Worm (Caenorhabditis elegans) whole organism, young adult: Measurements from ENCODE around the gene fntb-1.

Experiments used
- B0019.2 ChIP-seq: fragments of 200-800 bp; sonication (Bioruptor generic); conservative IDR thresholded peaks from 2 replicates; pipeline ENCODE4 v1.3.6; 2022; ENCODE audit warnings: missing genetic modification reagents, missing genetic modification characterization, missing compliant biosample characterization
- B0261.1 ChIP-seq: sonication (generic microtip); optimal IDR thresholded peaks from 2 replicates; lab custom pipeline; 2016; ENCODE audit warnings: mild to moderate bottlenecking, missing genetic modification characterization, moderate library complexity, missing compliant biosample characterization
- C06A6.2 ChIP-seq: fragments of 200-800 bp; sonication (Bioruptor generic); conservative IDR thresholded peaks from 2 replicates; pipeline ENCODE4 v1.3.6; 2022; ENCODE audit warnings: missing genetic modification characterization, missing compliant biosample characterization
- C17E4.6 ChIP-seq: fragments of 200-800 bp; sonication (Bioruptor generic); IDR thresholded peaks from 2 replicates; pipeline ENCODE4 v1.3.6; 2022; ENCODE audit warnings: missing genetic modification reagents, missing genetic modification characterization, missing compliant biosample characterization
- D2030.7 ChIP-seq: fragments of 200-800 bp; sonication (Bioruptor generic); IDR thresholded peaks from 2 replicates; pipeline ENCODE4 v1.3.6; 2022; ENCODE audit warnings: missing genetic modification reagents, missing genetic modification characterization, missing compliant biosample characterization
- F33H1.4 ChIP-seq: fragments of 200-800 bp; sonication (Bioruptor generic); IDR thresholded peaks from 2 replicates; pipeline ENCODE4 v1.3.6; 2022; ENCODE audit warnings: missing genetic modification reagents, missing genetic modification characterization, missing compliant biosample characterization
- F39B2.1 ChIP-seq: fragments of 200-800 bp; sonication (Bioruptor generic); IDR thresholded peaks from 2 replicates; pipeline ENCODE4 v1.3.6; 2022; ENCODE audit warnings: missing genetic modification reagents, missing genetic modification characterization, missing compliant biosample characterization
- F49E8.2 ChIP-seq: sonication (generic microtip); optimal IDR thresholded peaks from 3 replicates; lab custom pipeline; 2017; ENCODE audit warnings: missing genetic modification characterization, mild to moderate bottlenecking, missing compliant biosample characterization, antibody characterized with exemption, moderate library complexity; ENCODE audit not compliant: insufficient read depth
- K12H6.12 ChIP-seq: fragments of 200-800 bp; sonication (Bioruptor generic); optimal IDR thresholded peaks from 2 replicates; lab custom pipeline; 2018; ENCODE audit warnings: mild to moderate bottlenecking, missing genetic modification characterization, missing compliant biosample characterization
- Y53G8AR.9 ChIP-seq: fragments of 200-800 bp; sonication (Bioruptor generic); conservative IDR thresholded peaks from 2 replicates; pipeline ENCODE4 v1.3.6; 2022; ENCODE audit warnings: missing genetic modification reagents, missing genetic modification characterization, missing compliant biosample characterization
- Y67H2A.10 ChIP-seq: fragments of 200-800 bp; sonication (Bioruptor generic); conservative IDR thresholded peaks from 2 replicates; pipeline ENCODE4 v1.3.6; 2022; ENCODE audit warnings: missing genetic modification reagents, missing genetic modification characterization, missing compliant biosample characterization
- akir-1 ChIP-seq: fragments of 200-800 bp; sonication (Bioruptor generic); optimal IDR thresholded peaks from 2 replicates; lab custom pipeline; 2018; ENCODE audit warnings: mild to moderate bottlenecking, missing genetic modification characterization, moderate library complexity, missing compliant biosample characterization
- ama-1 ChIP-seq, 3 experiments: fragments of 150-350 bp in 1 of 3; sonication (generic microtip) in 2 of 3; optimal IDR thresholded peaks; 2 replicates each; lab custom pipeline; 2014 to 2018; ENCODE audit warnings: missing biosample characterization in 2 of 3, missing genetic modification characterization in 2 of 3, missing genetic modification reagents in 2 of 3
- aptf-2 ChIP-seq: fragments of 200-800 bp; sonication (Bioruptor generic); conservative IDR thresholded peaks from 2 replicates; pipeline ENCODE4 v1.3.6; 2022; ENCODE audit warnings: missing genetic modification reagents, missing genetic modification characterization, missing compliant biosample characterization
- attf-5 ChIP-seq: fragments of 200-800 bp; sonication (Bioruptor generic); optimal IDR thresholded peaks from 2 replicates; lab custom pipeline; 2018; ENCODE audit warnings: mild to moderate bottlenecking, missing genetic modification characterization, missing compliant biosample characterization
- cebp-1 ChIP-seq, 2 experiments: fragments of 200-800 bp in 1 of 2; sonication (Bioruptor generic) in 1 of 2; sonication (generic microtip) in 1 of 2; IDR thresholded peaks in 1 of 2; optimal IDR thresholded peaks in 1 of 2; 2 replicates each; pipeline versions ENCODE4 v1.3.6 to Lab custom; 2017 to 2022; ENCODE audit warnings: missing compliant biosample characterization in 2 of 2, missing genetic modification characterization in 2 of 2, mild to moderate bottlenecking in 1 of 2, missing genetic modification reagents in 1 of 2, moderate library complexity in 1 of 2
- ceh-40 ChIP-seq: fragments of 200-800 bp; sonication (Bioruptor generic); IDR thresholded peaks from 2 replicates; pipeline ENCODE4 v1.3.6; 2022; ENCODE audit warnings: missing genetic modification characterization, missing compliant biosample characterization
- ceh-58 ChIP-seq: fragments of 200-800 bp; sonication (Bioruptor generic); IDR thresholded peaks from 2 replicates; pipeline ENCODE4 v1.3.6; 2022; ENCODE audit warnings: missing genetic modification characterization, missing compliant biosample characterization
- ceh-91 ChIP-seq: fragments of 200-800 bp; sonication (Bioruptor generic); IDR thresholded peaks from 2 replicates; pipeline ENCODE4 v1.3.6; 2022; ENCODE audit warnings: missing genetic modification reagents, missing genetic modification characterization, missing compliant biosample characterization
- egl-44 ChIP-seq: fragments of 200-800 bp; sonication (Bioruptor generic); IDR thresholded peaks from 2 replicates; pipeline ENCODE4 v1.3.6; 2022; ENCODE audit warnings: missing genetic modification reagents, missing genetic modification characterization, missing compliant biosample characterization
- ekl-4 ChIP-seq: fragments of 200-800 bp; sonication (Bioruptor generic); IDR thresholded peaks from 2 replicates; pipeline ENCODE4 v1.3.6; 2022; ENCODE audit warnings: missing genetic modification reagents, missing genetic modification characterization, missing compliant biosample characterization
- ets-4 ChIP-seq: fragments of 200-800 bp; sonication (Bioruptor generic); optimal IDR thresholded peaks from 2 replicates; lab custom pipeline; 2018; ENCODE audit warnings: mild to moderate bottlenecking, missing genetic modification characterization, missing compliant biosample characterization
- fkh-3 ChIP-seq: sonication (generic microtip); optimal IDR thresholded peaks from 2 replicates; lab custom pipeline; 2016; ENCODE audit warnings: mild to moderate bottlenecking, missing genetic modification characterization, missing compliant biosample characterization
- hlh-26 ChIP-seq: fragments of 200-800 bp; sonication (Bioruptor generic); conservative IDR thresholded peaks from 2 replicates; pipeline ENCODE4 v1.3.6; 2022; ENCODE audit warnings: missing genetic modification reagents, missing genetic modification characterization, missing compliant biosample characterization
- hmg-1.2 ChIP-seq: fragments of 200-800 bp; sonication (Bioruptor generic); IDR thresholded peaks from 2 replicates; pipeline ENCODE4 v1.3.6; 2022; ENCODE audit warnings: missing genetic modification reagents, missing genetic modification characterization, missing compliant biosample characterization
- hsf-1 ChIP-seq: fragments of 200-800 bp; sonication (Bioruptor generic); IDR thresholded peaks from 2 replicates; pipeline ENCODE4 v1.3.6; 2022; ENCODE audit warnings: missing genetic modification reagents, missing genetic modification characterization, missing compliant biosample characterization
- let-526 ChIP-seq: fragments of 200-800 bp; sonication (Bioruptor generic); IDR thresholded peaks from 2 replicates; pipeline ENCODE4 v1.3.6; 2022; ENCODE audit warnings: missing genetic modification reagents, missing genetic modification characterization, missing compliant biosample characterization
- lsl-1 ChIP-seq: fragments of 200-800 bp; sonication (Bioruptor generic); optimal IDR thresholded peaks from 2 replicates; lab custom pipeline; 2018; ENCODE audit warnings: mild to moderate bottlenecking, missing genetic modification characterization, moderate library complexity, missing compliant biosample characterization
- lsy-27 ChIP-seq: sonication (generic microtip); optimal IDR thresholded peaks from 2 replicates; lab custom pipeline; 2017; ENCODE audit warnings: missing genetic modification characterization, mild to moderate bottlenecking, missing compliant biosample characterization, antibody characterized with exemption, missing genotype, borderline replicate concordance; ENCODE audit not compliant: insufficient read depth
- madf-10 ChIP-seq: sonication (generic microtip); optimal IDR thresholded peaks from 2 replicates; lab custom pipeline; 2016; ENCODE audit warnings: mild to moderate bottlenecking, missing genetic modification characterization, missing compliant biosample characterization
- mcd-1 ChIP-seq: fragments of 200-800 bp; sonication (Bioruptor generic); IDR thresholded peaks from 2 replicates; pipeline ENCODE4 v1.3.6; 2022; ENCODE audit warnings: missing genetic modification reagents, missing genetic modification characterization, missing compliant biosample characterization
- nhr-120 ChIP-seq: fragments of 200-800 bp; sonication (Bioruptor generic); IDR thresholded peaks from 2 replicates; pipeline ENCODE4 v1.3.6; 2022; ENCODE audit warnings: missing genetic modification characterization, missing compliant biosample characterization
- nhr-80 ChIP-seq: sonication (generic microtip); optimal IDR thresholded peaks from 2 replicates; lab custom pipeline; 2016; ENCODE audit warnings: missing genetic modification characterization, missing compliant biosample characterization
- nhr-90 ChIP-seq: sonication (generic microtip); optimal IDR thresholded peaks from 2 replicates; lab custom pipeline; 2016; ENCODE audit warnings: missing genotype, mild to moderate bottlenecking, missing genetic modification characterization, missing compliant biosample characterization
- pbrm-1 ChIP-seq: fragments of 200-800 bp; sonication (Bioruptor generic); IDR thresholded peaks from 2 replicates; pipeline ENCODE4 v1.3.6; 2022; ENCODE audit warnings: missing genetic modification reagents, missing genetic modification characterization, missing compliant biosample characterization
- pha-4 ChIP-seq: fragments of 150-350 bp; sonication (generic microtip); optimal IDR thresholded peaks from 2 replicates; lab custom pipeline; 2014; ENCODE audit warnings: missing biosample characterization, missing genetic modification reagents, missing genetic modification characterization
- rpc-1 ChIP-seq, 2 experiments: fragments of 150-350 bp in 1 of 2; sonication (generic microtip) in 1 of 2; optimal IDR thresholded peaks; 2 replicates each; lab custom pipeline; 2014 to 2018; ENCODE audit warnings: missing biosample characterization in 1 of 2, missing genetic modification characterization in 1 of 2, missing genetic modification reagents in 1 of 2, missing genotype in 1 of 2
- sea-2 ChIP-seq: fragments of 200-800 bp; sonication (Bioruptor generic); IDR thresholded peaks from 2 replicates; pipeline ENCODE4 v1.3.6; 2022; ENCODE audit warnings: missing genetic modification characterization, missing compliant biosample characterization
- snpc-3.4 ChIP-seq: sonication (generic microtip); optimal IDR thresholded peaks from 2 replicates; lab custom pipeline; 2017; ENCODE audit warnings: missing genetic modification characterization, mild to moderate bottlenecking, missing compliant biosample characterization, antibody characterized with exemption, moderate library complexity, missing genotype, missing genetic modification reagents
- snpc-4 ChIP-seq, 5 experiments: fragments of 150-350 bp in 1 of 5; sonication (generic microtip) in 4 of 5; optimal IDR thresholded peaks; 2 replicates each; lab custom pipeline; 2014 to 2018; ENCODE audit warnings: missing genetic modification characterization in 5 of 5, missing biosample characterization in 3 of 5, antibody characterized with exemption in 2 of 5, mild to moderate bottlenecking in 2 of 5, missing compliant biosample characterization in 2 of 5, missing genotype in 2 of 5, moderate library complexity in 2 of 5, missing genetic modification reagents in 1 of 5
- tlf-1 ChIP-seq: fragments of 200-800 bp; sonication (Bioruptor generic); optimal IDR thresholded peaks from 2 replicates; lab custom pipeline; 2018; ENCODE audit warnings: mild to moderate bottlenecking, missing genetic modification characterization, missing compliant biosample characterization
- xnd-1 ChIP-seq: sonication (generic microtip); optimal IDR thresholded peaks from 2 replicates; lab custom pipeline; 2016; ENCODE audit warnings: missing genotype, missing genetic modification reagents, missing genetic modification characterization, missing compliant biosample characterization
- zim-3 ChIP-seq: sonication (generic microtip); optimal IDR thresholded peaks from 2 replicates; lab custom pipeline; 2017; ENCODE audit warnings: mild to moderate bottlenecking, missing genetic modification characterization, moderate library complexity, missing compliant biosample characterization
- ztf-18 ChIP-seq: sonication (generic microtip); optimal IDR thresholded peaks from 2 replicates; lab custom pipeline; 2016; ENCODE audit warnings: missing genotype, mild to moderate bottlenecking, missing genetic modification characterization, missing compliant biosample characterization
- ztf-25 ChIP-seq: fragments of 200-800 bp; sonication (Bioruptor generic); IDR thresholded peaks from 2 replicates; pipeline ENCODE4 v1.3.6; 2022; ENCODE audit warnings: missing genetic modification reagents, missing genetic modification characterization, missing compliant biosample characterization
- ztf-28 ChIP-seq: fragments of 200-800 bp; sonication (Bioruptor generic); IDR thresholded peaks from 2 replicates; pipeline ENCODE4 v1.3.6; 2022; ENCODE audit warnings: missing genetic modification reagents, missing genetic modification characterization, missing compliant biosample characterization

Gene fntb-1

DNA sequence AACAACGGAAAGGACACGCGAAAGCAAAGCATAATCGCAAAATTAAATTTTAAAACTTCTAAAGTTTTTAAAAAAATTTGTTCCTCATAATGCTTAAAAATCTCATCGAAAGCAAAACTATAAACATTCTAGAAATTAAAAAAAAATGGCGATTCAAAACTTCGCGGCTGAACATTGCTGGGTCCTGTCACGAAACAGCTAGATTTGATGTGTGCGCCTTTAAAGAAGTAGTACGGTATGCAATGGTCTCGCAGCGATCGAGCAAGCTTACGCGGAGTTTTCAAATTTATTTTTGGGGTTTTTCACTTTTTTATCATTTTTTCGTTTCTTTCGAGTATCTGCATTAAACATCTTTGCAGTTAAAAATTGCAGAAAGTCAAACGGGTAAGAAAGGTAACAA is 9.6 kb downstream of the fntb-1 start, which contains the start of gene coh-3 (continued):
- TF ChIP-seq fkh-3: no peak
- TF ChIP-seq akir-1 (GFP tag; lab: Kevin White, UChicago): no peak
- no peak for TF ChIP-seq ama-1 (optimal IDR thresholded peaks at IDR 0.05; lab: Kevin White, UChicago)
- TF ChIP-seq ama-1 (GFP tag; optimal IDR thresholded peaks at IDR 0.05; lab: Kevin White, UChicago): no peak
- TF ChIP-seq ceh-58 (GFP tag; lab: Robert Waterston, UW): no peak
- no peak for TF ChIP-seq K12H6.12 (tag; lab: Kevin White, UChicago)
- TF ChIP-seq F49E8.2 (tag; lab: Kevin White, UChicago): peak; percentile 94
- no peak for TF ChIP-seq ztf-25 (GFP tag; lab: Robert Waterston, UW)
- peak; percentile 88 for TF ChIP-seq ekl-4
- TF ChIP-seq pbrm-1 (GFP tag; lab: Robert Waterston, UW): peak; percentile 74
- TF ChIP-seq tlf-1 (GFP tag; lab: Kevin White, UChicago): peak; percentile 88
- no peak for TF ChIP-seq zim-3 (tag; lab: Kevin White, UChicago)
- TF ChIP-seq hmg-1.2 (GFP tag; lab: Robert Waterston, UW): peak; percentile 49; the same call in 1 of the 2 replicates
- TF ChIP-seq hsf-1 (GFP tag; lab: Robert Waterston, UW): peak; percentile 93
- TF ChIP-seq lsy-27 (tag; lab: Kevin White, UChicago): no peak
- no peak for TF ChIP-seq cebp-1 (GFP tag; IDR thresholded peaks at IDR 0.05; lab: Robert Waterston, UW)
- no peak for TF ChIP-seq cebp-1 (tag; optimal IDR thresholded peaks at IDR 0.05; lab: Kevin White, UChicago)
- peak; percentile 81 for TF ChIP-seq Y53G8AR.9 (GFP tag; lab: Robert Waterston, UW)
- no peak for TF ChIP-seq egl-44 (GFP tag; lab: Robert Waterston, UW)
- TF ChIP-seq aptf-2: peak; percentile 65; the same call in 1 of the 2 replicates
- no peak for TF ChIP-seq F39B2.1
- TF ChIP-seq pha-4 (tag; lab: Kevin White, UChicago): no peak
- TF ChIP-seq xnd-1 (tag; lab: Kevin White, UChicago): peak; percentile 99
- TF ChIP-seq ztf-18 (tag; lab: Kevin White, UChicago): no peak
- TF ChIP-seq C17E4.6: peak; percentile 78; the same call in 1 of the 2 replicates
- no peak for TF ChIP-seq nhr-80 (tag; lab: Kevin White, UChicago)
- peak; percentile 95 for TF ChIP-seq snpc-3.4 (tag; lab: Kevin White, UChicago)
- TF ChIP-seq ztf-28 (GFP tag; lab: Robert Waterston, UW): peak; percentile 53; the same call in 1 of the 2 replicates
- peak; percentile 63 for TF ChIP-seq mcd-1 (GFP tag; lab: Robert Waterston, UW)
- TF ChIP-seq F33H1.4 (GFP tag; lab: Robert Waterston, UW): peak; percentile 99
- TF ChIP-seq C06A6.2 (GFP tag; lab: Robert Waterston, UW): no peak
- 0 out of 2 replicates have a peak, but pooled peaks have one; percentile 25 for TF ChIP-seq Y67H2A.10 (GFP tag; lab: Robert Waterston, UW)
- no peak for TF ChIP-seq nhr-120 (GFP tag; lab: Robert Waterston, UW)
- no peak for TF ChIP-seq B0261.1 (tag; lab: Kevin White, UChicago)
- TF ChIP-seq attf-5 (GFP tag; lab: Kevin White, UChicago): no peak
- TF ChIP-seq madf-10: no peak
- peak; percentile 96 for TF ChIP-seq ceh-91 (GFP tag; lab: Robert Waterston, UW)
- no peak for TF ChIP-seq ets-4 (GFP tag; lab: Kevin White, UChicago)
- TF ChIP-seq snpc-4 (GFP tag; optimal IDR thresholded peaks at IDR 0.05; lab: Kevin White, UChicago): no peak
- peak in 3 of 4 experiments; percentile 46 to 74 (median 71) for TF ChIP-seq snpc-4 (tag; optimal IDR thresholded peaks at IDR 0.05; lab: Kevin White, UChicago)
- TF ChIP-seq B0019.2 (GFP tag; lab: Robert Waterston, UW): peak; percentile 33; the same call in 1 of the 2 replicates
- TF ChIP-seq nhr-90 (tag; lab: Kevin White, UChicago): no peak
- TF ChIP-seq D2030.7: peak; percentile 95
- no peak for TF ChIP-seq let-526
- TF ChIP-seq rpc-1 (optimal IDR thresholded peaks at IDR 0.05; lab: Kevin White, UChicago): no peak
- peak; percentile 1 for TF ChIP-seq rpc-1 (tag; optimal IDR thresholded peaks at IDR 0.05; lab: Kevin White, UChicago)
- peak; percentile 99 for TF ChIP-seq lsl-1 (GFP tag; lab: Kevin White, UChicago)
- no peak for TF ChIP-seq sea-2 (GFP tag; lab: Robert Waterston, UW)
- TF ChIP-seq hlh-26: no peak
- TF ChIP-seq ceh-40 (GFP tag; lab: Robert Waterston, UW): no peak
